Fruit fly (Drosophila melanogaster) whole organism, wandering third instar larva: ENCODE measurements around the gene Set2.
A peak's percentile ranks its signal among the peaks of the same experiment; 100 is the strongest.

ENCODE experiments used
- Abd-B ChIP-seq: fragments of >200 bp; optimal IDR thresholded peaks from 2 replicates; lab custom pipeline; 2017; ENCODE audit warnings: missing biosample characterization, missing genetic modification characterization
- CG32264 ChIP-seq: fragments of 200-800 bp; sonication (Bioruptor generic); optimal IDR thresholded peaks from 2 replicates; lab custom pipeline; 2016; ENCODE audit warnings: missing biosample characterization, missing genetic modification characterization
- CG9705 ChIP-seq: fragments of 200-800 bp; sonication (Bioruptor generic); optimal IDR thresholded peaks from 2 replicates; lab custom pipeline; 2018; ENCODE audit warnings: missing biosample characterization, mild to moderate bottlenecking, missing genetic modification characterization
- CrebA ChIP-seq: fragments of 200-800 bp; sonication (Bioruptor generic); optimal IDR thresholded peaks from 2 replicates; lab custom pipeline; 2016; ENCODE audit warnings: missing biosample characterization, mild to moderate bottlenecking, missing genetic modification characterization, borderline replicate concordance
- Dfd ChIP-seq: fragments of >200 bp; optimal IDR thresholded peaks from 2 replicates; lab custom pipeline; 2017; ENCODE audit warnings: missing biosample characterization, missing genetic modification characterization
- Dif ChIP-seq: fragments of 200-275, 200-300 bp; sonication (Bioruptor generic); optimal IDR thresholded peaks from 2 replicates; lab custom pipeline; 2018; ENCODE audit warnings: missing biosample characterization, missing genetic modification characterization; ENCODE audit not compliant: partially characterized antibody
- GATAd ChIP-seq: sonication (Bioruptor generic); optimal IDR thresholded peaks from 2 replicates; lab custom pipeline; 2016; ENCODE audit warnings: missing biosample characterization, missing genetic modification characterization
- HLH106 ChIP-seq: fragments of 200-800 bp; optimal IDR thresholded peaks from 3 replicates; lab custom pipeline; 2019; ENCODE audit warnings: missing biosample characterization, mild to moderate bottlenecking, missing genetic modification characterization, moderate library complexity
- Hnf4 ChIP-seq: fragments of 200-800 bp; sonication (Bioruptor generic); optimal IDR thresholded peaks from 2 replicates; lab custom pipeline; 2016; ENCODE audit warnings: missing biosample characterization, mild to moderate bottlenecking, missing genetic modification characterization
- Mio ChIP-seq: sonication (Bioruptor generic); optimal IDR thresholded peaks from 2 replicates; lab custom pipeline; 2016; ENCODE audit warnings: missing biosample characterization, missing genetic modification characterization
- Myc ChIP-seq: fragments of >200 bp; optimal IDR thresholded peaks from 2 replicates; lab custom pipeline; 2017
- N ChIP-seq: fragments of >200 bp; optimal IDR thresholded peaks from 2 replicates; lab custom pipeline; 2018; ENCODE audit warnings: missing biosample characterization, missing external identifiers, missing genetic modification characterization
- OdsH ChIP-seq: fragments of 200-800 bp; sonication (Bioruptor generic); optimal IDR thresholded peaks from 2 replicates; lab custom pipeline; 2016; ENCODE audit warnings: missing biosample characterization, mild to moderate bottlenecking, missing genetic modification characterization
- Rel ChIP-seq, 2 experiments: fragments of 200-800 bp; sonication (Bioruptor generic) in 1 of 2; optimal IDR thresholded peaks; 2 replicates in 1 of 2; 3 replicates in 1 of 2; lab custom pipeline; 2016 to 2019; ENCODE audit warnings: mild to moderate bottlenecking in 2 of 2, missing biosample characterization in 2 of 2, missing genetic modification characterization in 2 of 2, moderate library complexity in 1 of 2
- Sp1 ChIP-seq: fragments of 200-800 bp; sonication (Bioruptor generic); optimal IDR thresholded peaks from 3 replicates; lab custom pipeline; 2019; ENCODE audit warnings: missing biosample characterization, mild to moderate bottlenecking, missing genetic modification characterization, moderate library complexity
- Vsx2 ChIP-seq: fragments of 200-300, 225-300 bp; sonication (Bioruptor generic); optimal IDR thresholded peaks from 2 replicates; lab custom pipeline; 2018; ENCODE audit warnings: missing biosample characterization, missing genetic modification characterization; ENCODE audit not compliant: partially characterized antibody
- brk ChIP-seq: fragments of 200-800 bp; sonication (Bioruptor generic); optimal IDR thresholded peaks from 2 replicates; lab custom pipeline; 2016; ENCODE audit warnings: missing biosample characterization, mild to moderate bottlenecking, missing genetic modification characterization
- dl ChIP-seq, 2 experiments: fragments of 175-275, 200-275 bp in 1 of 2; fragments of 200-275 bp in 1 of 2; sonication (Bioruptor generic); optimal IDR thresholded peaks; lab custom pipeline; 2018; ENCODE audit warnings: mild to moderate bottlenecking in 2 of 2, missing biosample characterization in 2 of 2, missing genetic modification characterization in 2 of 2, moderate library complexity in 2 of 2; ENCODE audit not compliant: partially characterized antibody in 2 of 2, insufficient read depth in 1 of 2
- dmrt93B ChIP-seq: fragments of 200-800 bp; sonication (Bioruptor generic); optimal IDR thresholded peaks from 2 replicates; lab custom pipeline; 2018; ENCODE audit warnings: missing biosample characterization, mild to moderate bottlenecking, missing genetic modification characterization
- dsf ChIP-seq: sonication (Bioruptor generic); optimal IDR thresholded peaks from 2 replicates; lab custom pipeline; 2016; ENCODE audit warnings: missing biosample characterization, missing genetic modification characterization, borderline replicate concordance
- foxo ChIP-seq, 2 experiments: fragments of 200-800 bp; sonication (Bioruptor generic); optimal IDR thresholded peaks; 2 replicates in 1 of 2; 3 replicates in 1 of 2; lab custom pipeline; 2016 to 2017; ENCODE audit warnings: missing biosample characterization in 2 of 2, missing genetic modification characterization in 2 of 2
- fru ChIP-seq: fragments of 200-800 bp; sonication (Bioruptor generic); optimal IDR thresholded peaks from 3 replicates; lab custom pipeline; 2016; ENCODE audit warnings: missing biosample characterization, mild to moderate bottlenecking, missing genetic modification characterization
- h ChIP-seq: fragments of 200-800 bp; sonication (Bioruptor generic); optimal IDR thresholded peaks from 3 replicates; lab custom pipeline; 2016; ENCODE audit warnings: missing biosample characterization, mild to moderate bottlenecking, missing genetic modification characterization
- lola ChIP-seq: fragments of >200 bp; optimal IDR thresholded peaks from 2 replicates; lab custom pipeline; 2017; ENCODE audit warnings: missing biosample characterization, missing genetic modification characterization
- pan ChIP-seq: fragments of >200 bp; optimal IDR thresholded peaks from 2 replicates; lab custom pipeline; 2017
- psq ChIP-seq: fragments of 200-800 bp; sonication (Bioruptor generic); optimal IDR thresholded peaks from 3 replicates; lab custom pipeline; 2017; ENCODE audit warnings: missing biosample characterization, mild to moderate bottlenecking, missing genetic modification characterization, moderate library complexity
- rgr ChIP-seq: fragments of 200-800 bp; sonication (Bioruptor generic); optimal IDR thresholded peaks from 3 replicates; lab custom pipeline; 2016; ENCODE audit warnings: missing biosample characterization, mild to moderate bottlenecking, missing genetic modification characterization
- sage ChIP-seq: fragments of 200-800 bp; sonication (Bioruptor generic); optimal IDR thresholded peaks from 2 replicates; lab custom pipeline; 2016; ENCODE audit warnings: missing biosample characterization, mild to moderate bottlenecking, missing genetic modification characterization
- sv ChIP-seq: fragments of 200-800 bp; sonication (Bioruptor generic); optimal IDR thresholded peaks from 3 replicates; lab custom pipeline; 2016; ENCODE audit warnings: missing biosample characterization, missing genetic modification characterization
- tai ChIP-seq: sonication (Bioruptor generic); optimal IDR thresholded peaks from 2 replicates; lab custom pipeline; 2016; ENCODE audit warnings: missing biosample characterization, missing genetic modification characterization
- usp ChIP-seq: fragments of >200 bp; optimal IDR thresholded peaks from 2 replicates; lab custom pipeline; 2017; ENCODE audit warnings: missing biosample characterization, missing genetic modification characterization

Set2 gene

DNA sequence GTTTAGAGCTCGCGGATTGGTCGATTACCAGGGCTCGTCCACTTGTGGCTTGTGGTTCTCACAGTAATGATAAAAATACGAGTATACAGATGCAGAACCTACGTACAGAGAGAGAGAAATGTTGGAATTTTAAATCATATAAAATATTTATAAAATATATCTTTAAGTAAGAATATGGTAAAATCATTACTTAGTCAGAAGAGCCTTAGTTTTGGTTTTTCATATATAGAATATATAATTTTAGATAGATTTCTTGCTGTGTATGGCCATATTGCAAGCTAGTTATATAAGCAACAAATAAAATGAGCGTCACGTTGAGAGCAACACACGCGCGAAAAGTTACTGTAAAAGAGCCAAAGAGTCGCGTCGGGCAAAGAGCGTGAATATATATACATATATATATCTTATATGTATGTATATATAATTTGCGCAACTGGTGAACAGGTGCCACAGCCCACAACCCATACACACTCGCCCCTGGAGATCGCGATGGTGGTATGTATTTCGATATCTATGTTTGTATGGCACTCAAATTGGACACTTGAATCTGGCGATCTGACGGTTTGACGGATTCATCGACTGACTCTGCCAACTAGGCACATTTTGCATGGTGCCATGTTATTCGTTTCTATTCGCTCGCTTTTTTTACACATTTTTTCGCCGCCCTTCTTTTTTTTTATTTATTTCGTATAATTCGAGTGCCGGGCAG is 22.4 kb upstream of the Set2 start (continued):
- TF ChIP-seq HLH106 (tag; lab: Kevin White, UChicago): peak; percentile 84

DNA sequence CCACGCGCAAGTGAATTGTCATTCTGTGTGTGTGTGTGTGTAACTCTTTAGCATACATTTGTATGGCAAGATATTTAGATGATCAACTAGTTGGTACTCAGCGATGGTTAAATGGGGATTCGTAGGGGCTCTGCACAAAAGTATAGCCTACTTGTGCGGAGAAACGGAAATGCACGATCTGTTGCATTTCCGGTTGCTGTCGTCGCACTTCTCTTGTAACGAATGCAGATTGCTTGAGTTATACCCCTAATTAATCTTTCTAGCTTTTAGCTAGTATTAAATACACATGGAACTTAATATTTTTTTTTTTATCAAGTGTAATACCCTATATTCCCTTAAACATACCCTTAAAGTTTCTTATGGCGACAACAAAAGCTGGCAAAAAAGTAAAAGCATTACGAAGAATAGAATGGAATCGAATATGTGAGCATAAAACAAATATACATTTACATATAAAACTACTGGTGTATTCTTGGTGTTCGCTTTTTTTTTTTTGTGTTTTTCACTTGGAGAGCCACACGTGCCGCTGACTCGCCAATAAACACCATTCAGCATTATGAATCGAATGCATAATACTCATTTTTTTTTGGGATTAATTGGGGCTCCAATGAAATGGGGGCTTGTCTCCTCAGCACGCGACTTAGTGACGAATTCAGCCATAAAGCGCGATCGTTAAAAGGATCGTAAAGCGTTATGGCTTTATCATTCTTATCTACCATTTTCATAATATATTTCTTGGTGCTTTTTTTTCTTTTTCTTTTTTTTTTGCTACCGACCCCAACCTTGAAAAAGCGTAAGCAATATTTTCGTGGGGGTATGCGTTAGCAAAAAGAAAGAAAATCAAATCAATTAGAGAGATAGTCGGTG is 21.6 kb upstream of the Set2 start:
- TF ChIP-seq lola (GFP tag; lab: Kevin White, UChicago) (no peak), GATAd (no peak), tai (GFP tag; lab: Kevin White, UChicago) (no peak), Rel (GFP tag; optimal IDR thresholded peaks at IDR 0.05; lab: Kevin White, UChicago) (no peak), Rel (tag; optimal IDR thresholded peaks at IDR 0.05; lab: Kevin White, UChicago) (no peak), dl (GFP tag; optimal IDR thresholded peaks at IDR 0.05; lab: Kevin White, UChicago; ENCODE audit: insufficient read depth in 1 of 2, partially characterized antibody in 2 of 2) (no peak), fru (GFP tag; lab: Kevin White, UChicago) (no peak), Sp1 (no peak), usp (GFP tag; lab: Kevin White, UChicago) (no peak), Myc (lab: Kevin White, UChicago) (no peak), Hnf4 (GFP tag; lab: Kevin White, UChicago) (no peak), foxo (GFP tag; optimal IDR thresholded peaks at IDR 0.05; lab: Kevin White, UChicago) (no peak), Dfd (no peak), rgr (GFP tag; lab: Kevin White, UChicago) (no peak), pan (lab: Kevin White, UChicago) (no peak), dsf (no peak), CG32264 (GFP tag; lab: Kevin White, UChicago) (no peak), Vsx2 (GFP tag; lab: Kevin White, UChicago) (no peak), CG9705 (no peak)

DNA sequence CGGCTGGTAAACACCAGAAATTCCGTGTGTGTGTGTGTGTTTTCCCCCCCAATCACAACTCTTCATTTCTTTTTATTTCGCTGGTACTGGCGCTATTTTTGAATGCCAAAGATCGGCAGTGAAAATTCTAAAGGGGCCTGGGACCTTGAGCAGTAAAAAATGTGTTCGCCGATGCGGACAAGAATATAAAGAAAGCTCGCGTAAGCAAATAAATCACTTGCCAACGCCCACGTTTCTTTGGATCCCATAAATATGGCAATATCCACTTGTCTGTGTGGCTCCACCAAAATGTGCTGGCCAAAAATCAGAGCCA is 21.0 kb upstream of the Set2 start:
- TF ChIP-seq brk (GFP tag; lab: Kevin White, UChicago) (no peak), fru (GFP tag; lab: Kevin White, UChicago) (no peak), Mio (GFP tag; lab: Kevin White, UChicago) (no peak), OdsH (no peak), CG32264 (GFP tag; lab: Kevin White, UChicago) (no peak), tai (GFP tag; lab: Kevin White, UChicago) (no peak), Dif (GFP tag; lab: Kevin White, UChicago) (no peak), usp (GFP tag; lab: Kevin White, UChicago) (no peak), psq (no peak), Vsx2 (GFP tag; lab: Kevin White, UChicago) (no peak), Hnf4 (GFP tag; lab: Kevin White, UChicago) (no peak), Rel (GFP tag; optimal IDR thresholded peaks at IDR 0.05; lab: Kevin White, UChicago) (no peak), Rel (tag; optimal IDR thresholded peaks at IDR 0.05; lab: Kevin White, UChicago) (no peak), GATAd (no peak), HLH106 (tag; lab: Kevin White, UChicago) (no peak), sv (GFP tag; lab: Kevin White, UChicago) (no peak)

DNA sequence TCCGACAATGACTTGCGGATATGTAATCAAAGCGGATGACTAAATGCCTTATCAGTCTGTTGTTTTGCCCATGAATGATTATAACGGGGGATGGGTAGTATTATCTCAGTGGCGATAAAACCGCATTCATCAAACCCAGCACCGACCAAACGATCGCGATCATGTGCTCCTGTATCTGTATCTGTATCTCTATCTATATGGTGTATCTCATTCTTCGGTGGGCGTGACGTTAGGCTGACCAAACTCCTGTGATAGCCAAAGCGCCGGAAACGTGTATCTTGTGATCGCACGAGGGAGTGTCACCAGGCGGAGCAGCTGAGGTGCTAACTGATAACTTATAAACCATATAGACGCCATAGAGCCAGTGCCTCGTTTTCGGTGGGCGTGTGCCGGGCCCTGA is 20.3 kb upstream of the Set2 start:
- TF ChIP-seq Hnf4 (GFP tag; lab: Kevin White, UChicago) (no peak), GATAd (no peak), fru (GFP tag; lab: Kevin White, UChicago) (no peak), sage (GFP tag; lab: Kevin White, UChicago) (no peak), Rel (GFP tag; optimal IDR thresholded peaks at IDR 0.05; lab: Kevin White, UChicago) (no peak), Rel (tag; optimal IDR thresholded peaks at IDR 0.05; lab: Kevin White, UChicago) (no peak), Dfd (no peak), h (GFP tag; lab: Kevin White, UChicago) (no peak), OdsH (no peak), CrebA (no peak), Abd-B (no peak), psq (no peak), N (GFP tag; lab: Kevin White, UChicago) (no peak), Myc (lab: Kevin White, UChicago) (no peak), dl (GFP tag; optimal IDR thresholded peaks at IDR 0.05; lab: Kevin White, UChicago; ENCODE audit: insufficient read depth in 1 of 2, partially characterized antibody in 2 of 2) (no peak), dmrt93B (GFP tag; lab: Kevin White, UChicago) (no peak), Sp1 (no peak)
